Fruit fly (Drosophila melanogaster) whole organism, pupa: Measurements from ENCODE around the gene CG42487.

Experiments used
- CG13204 ChIP-seq: fragments of 200-800 bp; sonication (Bioruptor generic); optimal IDR thresholded peaks from 2 replicates; lab custom pipeline; 2018; ENCODE audit warnings: missing biosample characterization, mild to moderate bottlenecking, missing genetic modification characterization, moderate library complexity
- CG14655 ChIP-seq: fragments of 200-800 bp; sonication (Bioruptor generic); optimal IDR thresholded peaks from 3 replicates; lab custom pipeline; 2017; ENCODE audit warnings: mild to moderate bottlenecking, missing biosample characterization, missing genetic modification reagents, missing genetic modification characterization
- CG32121 ChIP-seq: fragments of 200-800 bp; sonication (Bioruptor generic); IDR thresholded peaks from 2 replicates; pipeline ENCODE4 v1.3.6; 2022; ENCODE audit warnings: missing biosample characterization, missing genetic modification characterization
- CG4496 ChIP-seq: fragments of 200-800 bp; sonication (Bioruptor generic); IDR thresholded peaks from 3 replicates; pipeline ENCODE4 v1.3.6; 2022; ENCODE audit warnings: missing biosample characterization, missing genetic modification characterization
- CG8301 ChIP-seq: fragments of 200-800 bp; sonication (Bioruptor generic); optimal IDR thresholded peaks from 2 replicates; lab custom pipeline; 2018; ENCODE audit warnings: missing biosample characterization, mild to moderate bottlenecking, missing genetic modification characterization
- EcR ChIP-seq: fragments of 200-800 bp; sonication (Bioruptor generic); optimal IDR thresholded peaks from 3 replicates; lab custom pipeline; 2019; ENCODE audit warnings: missing biosample characterization, missing genetic modification characterization, mild to moderate bottlenecking, moderate library complexity, missing genetic modification reagents
- Ets98B ChIP-seq: fragments of 200-800 bp; sonication (Bioruptor generic); IDR thresholded peaks from 2 replicates; pipeline ENCODE4 v1.3.6; 2022; ENCODE audit warnings: missing biosample characterization, missing genetic modification characterization
- Pif1A ChIP-seq: fragments of 200-800 bp; sonication (Bioruptor generic); optimal IDR thresholded peaks from 3 replicates; lab custom pipeline; 2016; ENCODE audit warnings: missing biosample characterization, missing genetic modification characterization
- fd96Ca ChIP-seq: fragments of 200-800 bp; sonication (Bioruptor generic); IDR thresholded peaks from 3 replicates; pipeline ENCODE4 v1.3.6; 2022; ENCODE audit warnings: missing biosample characterization, missing genetic modification characterization
- gl ChIP-seq: fragments of 200-800 bp; sonication (Bioruptor generic); optimal IDR thresholded peaks from 2 replicates; lab custom pipeline; 2018; ENCODE audit warnings: missing biosample characterization, mild to moderate bottlenecking, missing genetic modification characterization

DNA sequence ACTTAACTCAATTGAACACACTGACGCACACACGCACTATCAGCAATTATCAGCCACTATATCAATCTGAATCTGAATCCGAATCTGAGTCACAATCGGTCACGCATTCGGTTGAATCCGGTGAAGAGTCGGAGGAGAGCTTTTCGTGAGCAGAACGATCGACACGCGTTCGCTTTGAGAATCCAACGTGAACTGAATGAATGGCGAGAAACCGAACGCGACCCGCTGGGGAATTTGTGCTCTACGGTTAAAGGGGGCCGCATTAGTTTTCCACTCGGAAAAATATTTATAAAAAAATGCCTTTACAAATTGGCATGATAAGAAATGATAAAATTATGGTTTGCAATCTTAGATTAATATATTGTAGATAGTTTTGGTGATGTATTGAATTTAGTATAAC, 29.1 kb upstream of the CG42487 start, which contains the start of gene betaTub97EF:
- TF ChIP-seq Ets98B (GFP tag; lab: Robert Waterston, UW) = no peak; the same call in 1 of the 2 replicates
- no peak for TF ChIP-seq gl (tag; lab: Kevin White, UChicago)
- no peak for TF ChIP-seq Pif1A (GFP tag; lab: Kevin White, UChicago)
- no peak for TF ChIP-seq CG8301
- no peak for TF ChIP-seq CG14655 (GFP tag; lab: Kevin White, UChicago)
- TF ChIP-seq EcR (GFP tag; lab: Kevin White, UChicago) = no peak
- peak; percentile 45 for TF ChIP-seq CG32121 (GFP tag; lab: Robert Waterston, UW)
- peak; percentile 76 for TF ChIP-seq CG4496 (GFP tag; lab: Robert Waterston, UW)
- TF ChIP-seq CG13204 = no peak
- no peak for TF ChIP-seq fd96Ca
